Fruit fly (Drosophila melanogaster) whole organism, larva: ENCODE results near the gene CG34375.

Experiments
- noc ChIP-seq: fragments of 200-800 bp; sonication (Bioruptor generic); optimal IDR thresholded peaks from 3 replicates; lab custom pipeline; 2019; ENCODE audit warnings: missing biosample characterization, mild to moderate bottlenecking, missing genetic modification characterization, moderate library complexity

The CG34375 gene

DNA sequence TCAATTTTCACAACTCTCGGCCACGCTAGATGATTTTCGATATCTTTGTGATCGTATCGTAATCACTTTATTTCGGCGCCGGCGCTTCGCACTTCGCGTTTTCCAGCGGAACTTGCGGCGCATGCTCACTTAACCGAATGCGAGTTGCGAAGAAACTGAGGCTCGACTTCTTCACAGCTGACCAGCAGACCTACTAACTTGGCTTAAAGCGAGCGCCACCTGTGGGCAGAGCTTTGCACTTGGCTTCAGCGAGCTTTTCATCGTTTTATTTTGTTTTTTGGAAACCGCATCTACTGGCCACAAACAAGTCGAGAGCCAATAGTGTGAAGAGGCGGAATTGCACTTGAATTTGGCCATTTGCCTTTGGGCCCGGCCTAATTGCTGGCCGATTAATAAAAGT is at the start of gene CG34375:
TSS of gene CG34375 (minus strand) at position 157 of the 400 bp plus-strand sequence.
- TF ChIP-seq noc = no peak

DNA sequence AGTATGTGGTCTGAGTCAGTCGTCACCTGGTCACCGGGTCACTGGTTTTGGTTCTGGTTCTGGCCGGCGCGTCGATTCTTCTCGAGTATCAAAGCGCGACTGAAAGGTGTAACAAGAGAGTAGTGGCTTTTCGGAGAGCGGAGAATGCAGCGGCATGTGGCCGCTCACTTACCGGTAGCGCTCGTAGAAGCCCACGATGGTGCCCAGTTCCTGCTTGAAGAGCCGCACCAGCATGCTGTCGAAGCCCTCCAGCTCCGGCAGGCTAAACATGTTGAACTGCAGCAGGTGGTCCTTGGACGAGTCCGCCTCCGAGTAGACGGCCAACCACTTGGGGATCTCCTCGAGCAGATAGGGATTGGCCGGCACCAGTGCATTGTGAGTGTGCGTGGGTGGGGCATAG is 48.5 kb upstream of the CG34375 start, which contains the start of gene Ctns:
TSS of gene Ctns (minus strand) at position 101 of the 400 bp plus-strand sequence.
- no peak for TF ChIP-seq noc

DNA sequence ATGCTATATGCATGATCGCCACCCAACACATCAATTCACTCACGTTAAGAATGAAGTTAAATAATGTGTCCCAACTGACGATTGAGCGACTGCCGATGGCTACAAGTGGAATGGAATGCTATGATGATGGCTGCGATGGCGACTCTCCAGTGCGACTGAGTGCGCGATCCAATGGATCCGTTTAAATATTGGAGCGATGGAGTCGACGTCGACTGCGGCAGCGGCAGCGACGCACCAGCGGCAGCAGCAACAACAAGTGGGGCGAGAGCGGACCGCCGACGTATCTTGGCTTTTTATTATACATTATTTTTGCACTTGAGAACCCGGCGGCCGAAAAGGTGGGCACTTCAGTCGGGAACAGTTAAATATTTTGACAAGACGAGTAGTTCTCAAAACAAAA is 47.0 kb upstream of the CG34375 start:
- TF ChIP-seq noc = no peak

dm6 chr3R:23056753-23057152 is 46.4 kb upstream of the CG34375 start:
- TF ChIP-seq noc = no peak

- no peak for TF ChIP-seq noc
These were observed 45.8 kb upstream of the CG34375 start for dm6 chr3R:23056113-23056512.

- no peak for TF ChIP-seq noc
These were observed 43.6 kb upstream of the CG34375 start, which contains the start of gene p53 for dm6 chr3R:23053936-23054335. TSS of gene p53 (minus strand) at chr3R:23054082.

dm6 chr3R:23053135-23053730 is 42.9 kb upstream of the CG34375 start:
- TF ChIP-seq noc = no peak

DNA sequence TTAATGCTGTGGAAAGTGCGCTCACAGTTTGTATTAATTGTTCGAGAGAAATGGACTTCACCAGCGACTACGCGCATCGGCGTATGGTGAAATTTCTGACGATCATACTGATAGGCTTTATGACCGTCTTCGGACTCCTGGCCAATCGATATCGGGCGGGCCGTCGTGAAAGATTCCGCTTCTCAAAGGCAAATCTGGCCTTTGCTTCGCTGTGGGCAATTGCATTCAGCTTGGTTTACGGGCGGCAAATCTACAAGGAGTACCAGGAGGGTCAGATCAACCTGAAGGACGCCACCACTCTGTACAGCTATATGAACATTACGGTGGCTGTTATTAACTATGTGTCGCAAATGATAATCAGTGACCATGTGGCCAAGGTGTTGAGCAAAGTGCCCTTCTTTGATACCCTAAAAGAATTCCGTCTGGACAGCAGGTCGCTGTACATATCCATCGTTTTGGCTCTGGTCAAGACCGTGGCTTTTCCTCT is 41.3 kb upstream of the CG34375 start, which contains the start of gene Gr94a:
TSS of gene Gr94a (plus strand) at position 51 of the 487 bp plus-strand sequence.
- TF ChIP-seq noc = no peak

- TF ChIP-seq noc = peak; percentile 43
These were observed 38.3 kb upstream of the CG34375 start for dm6 chr3R:23048690-23049118.

- no peak for TF ChIP-seq noc
These were observed 37.8 kb upstream of the CG34375 start, which contains the start of gene CG17121 for dm6 chr3R:23048089-23048689. TSS of gene CG17121 (minus strand) at chr3R:23048214.

dm6 chr3R:23046529-23046943 is 36.2 kb upstream of the CG34375 start:
- peak; percentile 81 for TF ChIP-seq noc

DNA sequence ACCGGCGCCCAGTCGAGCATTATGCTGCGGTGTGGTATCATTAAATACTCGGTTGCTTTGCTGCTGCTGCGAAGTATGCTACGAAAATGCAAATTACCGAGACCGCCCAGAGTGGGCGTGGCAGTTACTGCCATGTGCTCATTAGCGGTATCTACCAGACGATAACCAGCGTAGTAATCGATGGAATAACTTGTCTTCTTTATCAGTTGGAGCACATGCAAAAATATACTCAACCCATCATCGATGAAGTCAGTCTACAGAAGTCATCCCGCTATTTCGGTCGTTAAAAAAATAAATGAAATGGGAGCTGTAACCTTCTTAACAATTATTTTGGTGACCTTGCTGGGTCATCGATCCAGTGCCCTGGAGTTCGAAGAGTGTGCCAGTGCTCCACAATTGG is 33.3 kb upstream of the CG34375 start, which contains the start of gene CG13837:
TSS of gene CG13837 (plus strand) at position 301 of the 400 bp plus-strand sequence.
- no peak for TF ChIP-seq noc

- no peak for TF ChIP-seq noc
These were observed 32.4 kb upstream of the CG34375 start for dm6 chr3R:23042746-23043265.

dm6 chr3R:23041941-23042340 is 31.6 kb upstream of the CG34375 start, which contains the start of gene CG13838:
TSS of gene CG13838 (plus strand) at chr3R:23042241.
- no peak for TF ChIP-seq noc

DNA sequence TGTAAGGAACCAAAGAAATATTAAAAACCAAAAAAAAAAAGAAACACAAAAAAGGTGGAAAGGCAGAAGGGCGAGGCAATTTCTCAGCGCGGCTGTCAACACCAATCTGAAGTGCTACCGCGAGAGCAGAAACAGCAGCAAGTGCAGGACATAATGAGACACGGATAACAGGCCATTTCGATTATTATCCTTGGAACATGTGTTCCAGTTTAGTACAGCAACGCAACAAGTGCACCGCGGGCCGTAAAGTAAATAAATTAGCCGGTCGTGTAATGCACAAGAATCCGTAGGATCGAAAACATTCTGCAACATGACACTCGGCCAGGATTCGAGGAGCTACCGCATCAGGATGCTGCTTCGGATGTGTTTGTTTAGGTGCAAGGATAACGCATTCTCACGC is 27.7 kb upstream of the CG34375 start:
- TF ChIP-seq noc = no peak

- no peak for TF ChIP-seq noc
These were observed 26.0 kb upstream of the CG34375 start for dm6 chr3R:23036321-23036720.

dm6 chr3R:23035463-23035862 is 25.1 kb upstream of the CG34375 start, which contains the start of gene CG13833:
TSS of gene CG13833 (minus strand) at chr3R:23035563.
- TF ChIP-seq noc = no peak

- no peak for TF ChIP-seq noc
These were observed 20.5 kb upstream of the CG34375 start for dm6 chr3R:23030900-23031299.
